Worm (Caenorhabditis elegans) whole organism, young adult: ENCODE measurements around the gene F10E9.5.
A peak's percentile ranks its signal among the peaks of the same experiment; 100 is the strongest.

Source experiments
- B0035.1 ChIP-seq: sonication (generic microtip); optimal IDR thresholded peaks from 2 replicates; lab custom pipeline; 2016; ENCODE audit warnings: missing genetic modification characterization, mild to moderate bottlenecking, missing compliant biosample characterization, missing genotype, missing genetic modification reagents
- C17E4.6 ChIP-seq: fragments of 200-800 bp; sonication (Bioruptor generic); IDR thresholded peaks from 2 replicates; pipeline ENCODE4 v1.3.6; 2022; ENCODE audit warnings: missing genetic modification reagents, missing genetic modification characterization, missing compliant biosample characterization
- F22D6.2 ChIP-seq: sonication (generic microtip); optimal IDR thresholded peaks from 2 replicates; lab custom pipeline; 2016; ENCODE audit warnings: mild to moderate bottlenecking, missing genetic modification characterization, missing compliant biosample characterization
- F39B2.1 ChIP-seq: fragments of 200-800 bp; sonication (Bioruptor generic); IDR thresholded peaks from 2 replicates; pipeline ENCODE4 v1.3.6; 2022; ENCODE audit warnings: missing genetic modification reagents, missing genetic modification characterization, missing compliant biosample characterization
- F49E8.2 ChIP-seq: sonication (generic microtip); optimal IDR thresholded peaks from 3 replicates; lab custom pipeline; 2017; ENCODE audit warnings: missing genetic modification characterization, mild to moderate bottlenecking, missing compliant biosample characterization, antibody characterized with exemption, moderate library complexity; ENCODE audit not compliant: insufficient read depth
- F52B5.7 ChIP-seq: sonication (generic microtip); optimal IDR thresholded peaks from 2 replicates; lab custom pipeline; 2016; ENCODE audit warnings: mild to moderate bottlenecking, missing genetic modification characterization, missing compliant biosample characterization
- F55B11.4 ChIP-seq: sonication (generic microtip); optimal IDR thresholded peaks from 2 replicates; lab custom pipeline; 2016; ENCODE audit warnings: missing compliant biosample characterization, missing genetic modification characterization, borderline replicate concordance; ENCODE audit not compliant: insufficient read depth
- F57C9.4 ChIP-seq: sonication (generic microtip); optimal IDR thresholded peaks from 2 replicates; lab custom pipeline; 2017; ENCODE audit warnings: mild to moderate bottlenecking, missing genetic modification characterization, missing compliant biosample characterization
- T07F8.4 ChIP-seq: sonication (generic microtip); optimal IDR thresholded peaks from 2 replicates; lab custom pipeline; 2016; ENCODE audit warnings: mild to moderate bottlenecking, missing genetic modification characterization, moderate library complexity, missing compliant biosample characterization
- T26A5.8 ChIP-seq: sonication (generic microtip); optimal IDR thresholded peaks from 2 replicates; lab custom pipeline; 2016; ENCODE audit warnings: missing genetic modification characterization, missing compliant biosample characterization
- Y53F4B.3 ChIP-seq: fragments of 200-800 bp; sonication (Bioruptor generic); IDR thresholded peaks from 2 replicates; pipeline ENCODE4 v1.3.6; 2022; ENCODE audit warnings: missing genetic modification reagents, missing genetic modification characterization, missing compliant biosample characterization
- Y53G8AR.9 ChIP-seq: fragments of 200-800 bp; sonication (Bioruptor generic); conservative IDR thresholded peaks from 2 replicates; pipeline ENCODE4 v1.3.6; 2022; ENCODE audit warnings: missing genetic modification reagents, missing genetic modification characterization, missing compliant biosample characterization
- ZK185.1 ChIP-seq: sonication (generic microtip); optimal IDR thresholded peaks from 2 replicates; lab custom pipeline; 2016; ENCODE audit warnings: mild to moderate bottlenecking, missing genetic modification characterization, missing compliant biosample characterization; ENCODE audit not compliant: poor library complexity, severe bottlenecking
- attf-3 ChIP-seq: fragments of 200-800 bp; sonication (Bioruptor generic); conservative IDR thresholded peaks from 2 replicates; pipeline ENCODE4 v1.3.6; 2022; ENCODE audit warnings: missing genetic modification reagents, missing genetic modification characterization, missing compliant biosample characterization
- bed-1 ChIP-seq: fragments of 200-800 bp; sonication (Bioruptor generic); IDR thresholded peaks from 2 replicates; pipeline ENCODE4 v1.3.6; 2022; ENCODE audit warnings: missing genetic modification reagents, missing genetic modification characterization, missing compliant biosample characterization
- bed-2 ChIP-seq: fragments of 200-800 bp; sonication (Bioruptor generic); IDR thresholded peaks from 2 replicates; pipeline ENCODE4 v1.3.6; 2022; ENCODE audit warnings: missing genetic modification reagents, missing genetic modification characterization, missing compliant biosample characterization
- ccch-3 ChIP-seq: fragments of 200-800 bp; sonication (Bioruptor generic); optimal IDR thresholded peaks from 2 replicates; lab custom pipeline; 2018; ENCODE audit warnings: mild to moderate bottlenecking, missing genetic modification characterization, missing compliant biosample characterization
- ceh-100 ChIP-seq: fragments of 200-800 bp; sonication (Bioruptor generic); IDR thresholded peaks from 2 replicates; pipeline ENCODE4 v1.3.6; 2022; ENCODE audit warnings: missing genetic modification reagents, missing genetic modification characterization, missing compliant biosample characterization
- ceh-58 ChIP-seq: fragments of 200-800 bp; sonication (Bioruptor generic); IDR thresholded peaks from 2 replicates; pipeline ENCODE4 v1.3.6; 2022; ENCODE audit warnings: missing genetic modification characterization, missing compliant biosample characterization
- ceh-79 ChIP-seq: sonication (generic microtip); optimal IDR thresholded peaks from 2 replicates; lab custom pipeline; 2017; ENCODE audit warnings: mild to moderate bottlenecking, missing genetic modification characterization, missing compliant biosample characterization
- ceh-91 ChIP-seq: fragments of 200-800 bp; sonication (Bioruptor generic); IDR thresholded peaks from 2 replicates; pipeline ENCODE4 v1.3.6; 2022; ENCODE audit warnings: missing genetic modification reagents, missing genetic modification characterization, missing compliant biosample characterization
- dpl-1 ChIP-seq: fragments of 150-350 bp; optimal IDR thresholded peaks from 2 replicates; lab custom pipeline; 2014; ENCODE audit warnings: missing biosample characterization, missing genetic modification reagents, missing genetic modification characterization
- egl-18 ChIP-seq: fragments of 200-800 bp; sonication (Bioruptor generic); IDR thresholded peaks from 2 replicates; pipeline ENCODE4 v1.3.6; 2022; ENCODE audit warnings: missing genetic modification reagents, missing genetic modification characterization, missing compliant biosample characterization
- egl-44 ChIP-seq: fragments of 200-800 bp; sonication (Bioruptor generic); IDR thresholded peaks from 2 replicates; pipeline ENCODE4 v1.3.6; 2022; ENCODE audit warnings: missing genetic modification reagents, missing genetic modification characterization, missing compliant biosample characterization
- ekl-4 ChIP-seq: fragments of 200-800 bp; sonication (Bioruptor generic); IDR thresholded peaks from 2 replicates; pipeline ENCODE4 v1.3.6; 2022; ENCODE audit warnings: missing genetic modification reagents, missing genetic modification characterization, missing compliant biosample characterization
- ets-4 ChIP-seq: fragments of 200-800 bp; sonication (Bioruptor generic); optimal IDR thresholded peaks from 2 replicates; lab custom pipeline; 2018; ENCODE audit warnings: mild to moderate bottlenecking, missing genetic modification characterization, missing compliant biosample characterization
- hrde-1 ChIP-seq: sonication (generic microtip); optimal IDR thresholded peaks from 2 replicates; lab custom pipeline; 2016; ENCODE audit warnings: missing genetic modification characterization, mild to moderate bottlenecking, missing compliant biosample characterization, moderate library complexity, missing genotype, missing genetic modification reagents, borderline replicate concordance
- lag-1 ChIP-seq: fragments of 200-800 bp; sonication (Bioruptor generic); IDR thresholded peaks from 2 replicates; pipeline ENCODE4 v1.3.6; 2022; ENCODE audit warnings: missing genetic modification reagents, missing genetic modification characterization, missing compliant biosample characterization
- let-607 ChIP-seq, 2 experiments: fragments of 200-800 bp in 1 of 2; sonication (Bioruptor generic) in 1 of 2; sonication (generic microtip) in 1 of 2; optimal IDR thresholded peaks; 2 replicates each; lab custom pipeline; 2016 to 2018; ENCODE audit warnings: mild to moderate bottlenecking in 2 of 2, missing compliant biosample characterization in 2 of 2, missing genetic modification characterization in 2 of 2, moderate library complexity in 2 of 2, missing genotype in 1 of 2
- lin-26 ChIP-seq: fragments of 200-800 bp; sonication (Bioruptor generic); IDR thresholded peaks from 2 replicates; pipeline ENCODE4 v1.3.6; 2022; ENCODE audit warnings: missing genetic modification reagents, missing genetic modification characterization, missing compliant biosample characterization
- lir-1 ChIP-seq: fragments of 200-800 bp; sonication (Bioruptor generic); conservative IDR thresholded peaks from 2 replicates; pipeline ENCODE4 v1.3.6; 2022; ENCODE audit warnings: missing genetic modification reagents, missing genetic modification characterization, missing compliant biosample characterization
- lsy-27 ChIP-seq: sonication (generic microtip); optimal IDR thresholded peaks from 2 replicates; lab custom pipeline; 2017; ENCODE audit warnings: missing genetic modification characterization, mild to moderate bottlenecking, missing compliant biosample characterization, antibody characterized with exemption, missing genotype, borderline replicate concordance; ENCODE audit not compliant: insufficient read depth
- madf-10 ChIP-seq: sonication (generic microtip); optimal IDR thresholded peaks from 2 replicates; lab custom pipeline; 2016; ENCODE audit warnings: mild to moderate bottlenecking, missing genetic modification characterization, missing compliant biosample characterization
- madf-3 ChIP-seq: fragments of 200-800 bp; sonication (Bioruptor generic); IDR thresholded peaks from 2 replicates; pipeline ENCODE4 v1.3.6; 2022; ENCODE audit warnings: missing genetic modification reagents, missing genetic modification characterization, missing compliant biosample characterization
- mcd-1 ChIP-seq: fragments of 200-800 bp; sonication (Bioruptor generic); IDR thresholded peaks from 2 replicates; pipeline ENCODE4 v1.3.6; 2022; ENCODE audit warnings: missing genetic modification reagents, missing genetic modification characterization, missing compliant biosample characterization
- mxl-1 ChIP-seq: sonication (generic microtip); optimal IDR thresholded peaks from 2 replicates; lab custom pipeline; 2016; ENCODE audit warnings: missing genetic modification characterization, missing compliant biosample characterization
- nfya-2 ChIP-seq: fragments of 200-800 bp; sonication (Bioruptor generic); IDR thresholded peaks from 2 replicates; pipeline ENCODE4 v1.3.6; 2022; ENCODE audit warnings: missing genetic modification reagents, missing genetic modification characterization, missing compliant biosample characterization
- nfyb-1 ChIP-seq: fragments of 200-800 bp; sonication (Bioruptor generic); IDR thresholded peaks from 2 replicates; pipeline ENCODE4 v1.3.6; 2022; ENCODE audit warnings: missing genetic modification reagents, missing genetic modification characterization, missing compliant biosample characterization
- nhr-179 ChIP-seq: sonication (generic microtip); optimal IDR thresholded peaks from 2 replicates; lab custom pipeline; 2016; ENCODE audit warnings: mild to moderate bottlenecking, missing genetic modification characterization, missing compliant biosample characterization
- nhr-27 ChIP-seq: fragments of 200-800 bp; sonication (Bioruptor generic); optimal IDR thresholded peaks from 2 replicates; lab custom pipeline; 2018; ENCODE audit warnings: mild to moderate bottlenecking, missing genetic modification characterization, moderate library complexity, missing compliant biosample characterization
- pha-4 ChIP-seq: fragments of 150-350 bp; sonication (generic microtip); optimal IDR thresholded peaks from 2 replicates; lab custom pipeline; 2014; ENCODE audit warnings: missing biosample characterization, missing genetic modification reagents, missing genetic modification characterization
- rcor-1 ChIP-seq: fragments of 200-800 bp; sonication (Bioruptor generic); IDR thresholded peaks from 2 replicates; pipeline ENCODE4 v1.3.6; 2022; ENCODE audit warnings: missing genetic modification reagents, missing genetic modification characterization, missing compliant biosample characterization
- rec-8 ChIP-seq, 2 experiments: sonication (generic microtip); optimal IDR thresholded peaks; 2 replicates each; lab custom pipeline; 2016; ENCODE audit warnings: mild to moderate bottlenecking in 2 of 2, missing genetic modification characterization in 2 of 2, missing genetic modification reagents in 2 of 2, missing genotype in 2 of 2, missing biosample characterization in 1 of 2, missing compliant biosample characterization in 1 of 2, moderate library complexity in 1 of 2
- sptf-2 ChIP-seq: fragments of 200-800 bp; sonication (Bioruptor generic); optimal IDR thresholded peaks from 2 replicates; lab custom pipeline; 2018; ENCODE audit warnings: mild to moderate bottlenecking, missing genetic modification characterization, missing compliant biosample characterization
- unc-62 ChIP-seq: fragments of 150-350 bp; optimal IDR thresholded peaks from 2 replicates; lab custom pipeline; 2014; ENCODE audit warnings: missing biosample characterization, missing genetic modification reagents, missing genetic modification characterization
- xnd-1 ChIP-seq: sonication (generic microtip); optimal IDR thresholded peaks from 2 replicates; lab custom pipeline; 2016; ENCODE audit warnings: missing genotype, missing genetic modification reagents, missing genetic modification characterization, missing compliant biosample characterization
- ztf-26 ChIP-seq: sonication (generic microtip); optimal IDR thresholded peaks from 2 replicates; lab custom pipeline; 2017; ENCODE audit warnings: missing genetic modification characterization, missing compliant biosample characterization
- ztf-6 ChIP-seq: fragments of 200-800 bp; sonication (Bioruptor generic); IDR thresholded peaks from 2 replicates; pipeline ENCODE4 v1.3.6; 2022; ENCODE audit warnings: missing genetic modification reagents, missing genetic modification characterization, missing compliant biosample characterization

F10E9.5 gene

DNA sequence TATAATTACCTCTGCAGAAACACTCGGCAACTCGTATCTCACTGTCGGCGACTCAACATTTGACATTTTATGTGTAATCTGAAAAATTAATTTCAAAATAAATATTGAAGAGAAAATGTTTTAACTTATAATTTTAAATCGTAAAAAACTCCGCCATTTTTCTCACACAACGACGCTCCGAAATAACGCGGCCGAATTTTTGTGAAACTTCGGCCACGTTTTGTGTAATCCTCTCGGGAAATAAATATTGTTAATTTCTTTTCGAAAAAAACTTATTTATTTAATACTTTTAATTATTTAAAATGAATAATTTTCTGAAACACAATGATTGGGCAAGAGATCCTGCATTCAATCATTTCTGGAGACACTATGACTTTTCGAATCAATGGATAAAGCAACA, at the start of gene F10E9.5, which contains the start of gene F10E9.7:
F10E9.5 (plus strand) TSS at position 237 of the 400 bp plus-strand sequence.
F10E9.7 (minus strand) TSS at position 86 of the 400 bp plus-strand sequence.
- TF ChIP-seq unc-62 (GFP tag; lab: Kevin White, UChicago), result no peak
- peak; percentile 56; the same call in 1 of the 2 replicates for TF ChIP-seq nfyb-1 (GFP tag; lab: Robert Waterston, UW)
- no peak for TF ChIP-seq egl-18 (GFP tag; lab: Robert Waterston, UW)
- TF ChIP-seq ztf-26 (tag; lab: Kevin White, UChicago), result no peak
- TF ChIP-seq bed-2 (GFP tag; lab: Robert Waterston, UW), result peak; percentile 62; the same call in 1 of the 2 replicates
- TF ChIP-seq ekl-4 (GFP tag; lab: Robert Waterston, UW), result no peak; the same call in 1 of the 2 replicates
- no peak for TF ChIP-seq C17E4.6 (GFP tag; lab: Robert Waterston, UW)
- no peak for TF ChIP-seq F49E8.2 (tag; lab: Kevin White, UChicago)
- TF ChIP-seq F39B2.1 (GFP tag; lab: Robert Waterston, UW), result no peak
- TF ChIP-seq rcor-1, result peak; percentile 72
- peak; percentile 65 for TF ChIP-seq dpl-1 (GFP tag; lab: Kevin White, UChicago)
- TF ChIP-seq T26A5.8 (tag; lab: Kevin White, UChicago), result no peak
- peak; percentile 69 for TF ChIP-seq ceh-100 (GFP tag; lab: Robert Waterston, UW)
- TF ChIP-seq F52B5.7 (tag; lab: Kevin White, UChicago), result no peak
- peak; percentile 96 for TF ChIP-seq ZK185.1 (tag; lab: Kevin White, UChicago)
- TF ChIP-seq xnd-1 (tag; lab: Kevin White, UChicago), result no peak
- peak; percentile 8 for TF ChIP-seq F57C9.4
- TF ChIP-seq madf-3 (GFP tag; lab: Robert Waterston, UW), result peak; percentile 78; the same call in 1 of the 2 replicates
- TF ChIP-seq F22D6.2 (tag; lab: Kevin White, UChicago), result peak; percentile 13
- TF ChIP-seq pha-4 (tag; lab: Kevin White, UChicago), result no peak
- TF ChIP-seq hrde-1 (tag; lab: Kevin White, UChicago), result peak; percentile 82
- TF ChIP-seq mcd-1 (GFP tag; lab: Robert Waterston, UW), result peak; percentile 73; the same call in 1 of the 2 replicates
- TF ChIP-seq Y53G8AR.9 (GFP tag; lab: Robert Waterston, UW), result 0 out of 2 replicates have a peak, but pooled peaks have one; percentile 40
- no peak for TF ChIP-seq egl-44 (GFP tag; lab: Robert Waterston, UW)
- TF ChIP-seq rec-8 (tag; optimal IDR thresholded peaks at IDR 0.05; lab: Kevin White, UChicago), result peak; percentile 14 to 92
- TF ChIP-seq sptf-2 (GFP tag; lab: Kevin White, UChicago), result no peak
- TF ChIP-seq ceh-79, result no peak
- TF ChIP-seq F55B11.4 (tag; lab: Kevin White, UChicago), result no peak
- TF ChIP-seq nfya-2, result no peak
- no peak for TF ChIP-seq lsy-27
- peak; percentile 59; the same call in 1 of the 2 replicates for TF ChIP-seq ztf-6 (GFP tag; lab: Robert Waterston, UW)
- TF ChIP-seq Y53F4B.3 (GFP tag; lab: Robert Waterston, UW), result no peak
- peak; percentile 75; the same call in 1 of the 2 replicates for TF ChIP-seq lir-1 (GFP tag; lab: Robert Waterston, UW)
- no peak for TF ChIP-seq nhr-179 (tag; lab: Kevin White, UChicago)
- no peak for TF ChIP-seq mxl-1 (tag; lab: Kevin White, UChicago)
- TF ChIP-seq ceh-91 (GFP tag; lab: Robert Waterston, UW), result peak; percentile 70
- TF ChIP-seq madf-10, result peak; percentile 83
- TF ChIP-seq ccch-3 (GFP tag; lab: Kevin White, UChicago), result peak; percentile 82
- no peak for TF ChIP-seq lin-26
- no peak for TF ChIP-seq bed-1 (GFP tag; lab: Robert Waterston, UW)
- TF ChIP-seq ets-4 (GFP tag; lab: Kevin White, UChicago), result no peak
- peak in 1 of 2 experiments; percentile 82 for TF ChIP-seq let-607 (tag; optimal IDR thresholded peaks at IDR 0.05; lab: Kevin White, UChicago)
- peak; percentile 45 for TF ChIP-seq B0035.1
- no peak for TF ChIP-seq T07F8.4 (tag; lab: Kevin White, UChicago)
- TF ChIP-seq lag-1, result no peak
- peak; percentile 98 for TF ChIP-seq attf-3 (GFP tag; lab: Robert Waterston, UW)
- TF ChIP-seq ceh-58 (GFP tag; lab: Robert Waterston, UW), result no peak
- no peak for TF ChIP-seq nhr-27 (tag; lab: Kevin White, UChicago)
